Fruit fly (Drosophila melanogaster): Measurements from ENCODE around the gene SerRS-m.

The SerRS-m gene

dm6 chr3R:15356645-15357431 is 16.4 kb downstream of the SerRS-m start, which contains the start of the genes Atg4b and Hibch (continued):
- TF ChIP-seq Smox (GFP tag; optimal IDR thresholded peaks at IDR 0.05) = no peak
- no peak for TF ChIP-seq Sox102F (GFP tag; optimal IDR thresholded peaks at IDR 0.05)
- peak; percentile 90 for TF ChIP-seq CG10631 (GFP tag; optimal IDR thresholded peaks at IDR 0.05)
- no peak for TF ChIP-seq pdm3 (GFP tag; optimal IDR thresholded peaks at IDR 0.05)
- peak; percentile 100 for TF ChIP-seq CG10669 (GFP tag; optimal IDR thresholded peaks at IDR 0.05)
- no peak for TF ChIP-seq ss (GFP tag; optimal IDR thresholded peaks at IDR 0.05)
- TF ChIP-seq lz (GFP tag; optimal IDR thresholded peaks at IDR 0.05) = peak; percentile 74
- TF ChIP-seq vri (GFP tag; optimal IDR thresholded peaks at IDR 0.05) = peak; percentile 93
- peak; percentile 73 for TF ChIP-seq CG8632 (GFP tag; optimal IDR thresholded peaks at IDR 0.05)
- peak; percentile 70 for TF ChIP-seq CG8319 (GFP tag; optimal IDR thresholded peaks at IDR 0.05)
- TF ChIP-seq fd85E (GFP tag; optimal IDR thresholded peaks at IDR 0.05) = no peak
- peak in 1 of 2 experiments; percentile 62 for TF ChIP-seq salr (GFP tag; optimal IDR thresholded peaks at IDR 0.05)
- no peak for TF ChIP-seq net (GFP tag; optimal IDR thresholded peaks at IDR 0.05)
- no peak for TF ChIP-seq spab (GFP tag; optimal IDR thresholded peaks at IDR 0.05)
- no peak for TF ChIP-seq CG9139 (GFP tag; optimal IDR thresholded peaks at IDR 0.05)
- peak; percentile 62 for TF ChIP-seq topi (GFP tag; optimal IDR thresholded peaks at IDR 0.05)

- TF ChIP-seq Ets21C (GFP tag; optimal IDR thresholded peaks at IDR 0.05) (no peak), CG4318 (GFP tag; optimal IDR thresholded peaks at IDR 0.05) (no peak), CG1621 (tag; optimal IDR thresholded peaks at IDR 0.05) (no peak), CG6163 (GFP tag; IDR thresholded peaks at IDR 0.05) (no peak), CG15336 (GFP tag; IDR thresholded peaks at IDR 0.05) (no peak), CG8632 (GFP tag; optimal IDR thresholded peaks at IDR 0.05) (no peak), CG6808 (GFP tag; optimal IDR thresholded peaks at IDR 0.05) (no peak), net (GFP tag; optimal IDR thresholded peaks at IDR 0.05) (no peak)
These were observed 21.0 kb downstream of the SerRS-m start, which contains the start of the genes Cog2 and Trax for dm6 chr3R:15361490-15361889. Cog2 (minus strand) TSS chr3R:15361657. Trax (plus strand) TSS chr3R:15361692.

dm6 chr3R:15363608-15364007 is 23.1 kb downstream of the SerRS-m start, which contains the start of gene CG6171:
CG6171 (minus strand) TSS chr3R:15363857.
- TF ChIP-seq CG1621 (tag; optimal IDR thresholded peaks at IDR 0.05) (no peak), esn (GFP tag; optimal IDR thresholded peaks at IDR 0.05) (peak; percentile 34), Eip78C (GFP tag) (peak; percentile 52)

- TF ChIP-seq eg (GFP tag; IDR thresholded peaks at IDR 0.05) (peak; percentile 76), esn (GFP tag; optimal IDR thresholded peaks at IDR 0.05) (peak; percentile 68), CG6163 (GFP tag; IDR thresholded peaks at IDR 0.05) (peak; percentile 60; the same call in 2 of the 3 replicates), CG8319 (GFP tag; optimal IDR thresholded peaks at IDR 0.05) (no peak), lz (GFP tag; optimal IDR thresholded peaks at IDR 0.05) (peak; percentile 43), CG15336 (GFP tag; IDR thresholded peaks at IDR 0.05) (peak; percentile 81), vri (GFP tag; optimal IDR thresholded peaks at IDR 0.05) (no peak), CG8119 (GFP tag; IDR thresholded peaks at IDR 0.05) (peak; percentile 74; the same call in 2 of the 3 replicates), CG6854 (GFP tag; optimal IDR thresholded peaks at IDR 0.05) (no peak), cyc (GFP tag; optimal IDR thresholded peaks at IDR 0.05) (peak; percentile 21), dsx (GFP tag; optimal IDR thresholded peaks at IDR 0.05; ENCODE audit: poor library complexity, severe bottlenecking) (peak; percentile 58), Eip78C (GFP tag) (peak; percentile 73), acj6 (GFP tag; optimal IDR thresholded peaks at IDR 0.05) (no peak), CG16779 (tag; optimal IDR thresholded peaks at IDR 0.05) (no peak), salr (GFP tag; optimal IDR thresholded peaks at IDR 0.05) (no peak), Gug (GFP tag; IDR thresholded peaks at IDR 0.05) (no peak), pdm3 (GFP tag; optimal IDR thresholded peaks at IDR 0.05) (no peak), CG6792 (GFP tag; optimal IDR thresholded peaks at IDR 0.05) (peak; percentile 50), ss (GFP tag; optimal IDR thresholded peaks at IDR 0.05) (no peak), Hr39 (GFP tag; optimal IDR thresholded peaks at IDR 0.05) (no peak), CG3032 (tag; optimal IDR thresholded peaks at IDR 0.05) (peak; percentile 35), svp (GFP tag) (peak; percentile 94), Ets96B (tag; optimal IDR thresholded peaks at IDR 0.05) (peak; percentile 57), CG31627 (GFP tag; optimal IDR thresholded peaks at IDR 0.05) (peak; percentile 18)
These were observed 26.4 kb downstream of the SerRS-m start for dm6 chr3R:15366839-15367238.

Measured in whole organism, prepupa.